Fruit fly (Drosophila melanogaster): ENCODE measurements around the gene CG13887.

The CG13887 gene

DNA sequence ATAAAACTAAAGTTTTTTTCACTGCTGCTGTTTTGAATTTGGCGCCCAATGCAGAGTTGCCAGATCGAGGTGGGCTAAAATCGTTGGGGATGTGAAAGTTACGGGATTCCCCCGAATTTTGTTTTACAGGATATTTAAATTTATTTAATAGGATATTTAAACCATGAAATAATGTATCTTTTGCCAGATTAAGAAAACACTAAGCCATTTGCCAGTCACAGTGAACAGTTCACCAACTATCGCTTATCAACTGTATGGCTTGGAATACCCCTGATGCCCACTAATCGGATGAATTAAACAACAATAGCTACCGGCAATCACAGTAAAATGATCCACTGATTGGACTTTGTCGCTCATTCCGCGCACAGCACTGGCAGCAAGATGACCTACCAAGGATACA lies 13.4 kb downstream of the CG13887 start, which contains the start of gene Dci (continued):
- TF ChIP-seq lab (GFP tag; optimal IDR thresholded peaks at IDR 0.05) (no peak), CG3838 (GFP tag; optimal IDR thresholded peaks at IDR 0.05) (peak; percentile 20), peb (GFP tag; IDR thresholded peaks at IDR 0.05) (0 out of 2 replicates have a peak, but pooled peaks have one; percentile 34), CG6175 (GFP tag; IDR thresholded peaks at IDR 0.05) (no peak), Bdp1 (GFP tag; optimal IDR thresholded peaks at IDR 0.05) (peak; percentile 55), Pdp1 (GFP tag; optimal IDR thresholded peaks at IDR 0.05) (peak in 1 of 2 experiments; percentile 69), ewg (GFP tag; optimal IDR thresholded peaks at IDR 0.05) (peak; percentile 46), dm (GFP tag; optimal IDR thresholded peaks at IDR 0.05) (peak; percentile 36), dpn (GFP tag; optimal IDR thresholded peaks at IDR 0.05) (peak; percentile 83 to 84), CG1529 (GFP tag; optimal IDR thresholded peaks at IDR 0.05) (peak; percentile 39), zf30C (GFP tag; optimal IDR thresholded peaks at IDR 0.05) (no peak), Hsf (GFP tag; optimal IDR thresholded peaks at IDR 0.05) (peak; percentile 84), CG4617 (GFP tag; optimal IDR thresholded peaks at IDR 0.05; ENCODE audit: borderline replicate concordance) (peak; percentile 77), Rfx (GFP tag; IDR thresholded peaks at IDR 0.05) (peak; percentile 87), CG6683 (GFP tag; optimal IDR thresholded peaks at IDR 0.05) (no peak), Hand (GFP tag; optimal IDR thresholded peaks at IDR 0.05) (no peak), CG12219 (GFP tag; optimal IDR thresholded peaks at IDR 0.05) (no peak), CrebB (tag; optimal IDR thresholded peaks at IDR 0.05) (no peak), Spps (tag; optimal IDR thresholded peaks at IDR 0.05) (no peak), sqz (GFP tag; optimal IDR thresholded peaks at IDR 0.05) (no peak), CG18262 (tag; optimal IDR thresholded peaks at IDR 0.05) (no peak), CG16863 (GFP tag; optimal IDR thresholded peaks at IDR 0.05) (peak; percentile 46), Fer1 (GFP tag; optimal IDR thresholded peaks at IDR 0.05) (no peak), CG4424 (GFP tag; optimal IDR thresholded peaks at IDR 0.05) (peak; percentile 3), HmgZ (tag; optimal IDR thresholded peaks at IDR 0.05) (peak; percentile 77), gsb-n (tag; optimal IDR thresholded peaks at IDR 0.05) (no peak), wor (GFP tag; IDR thresholded peaks at IDR 0.05) (peak; percentile 70), CG15479 (GFP tag; optimal IDR thresholded peaks at IDR 0.05) (no peak), CG6272 (GFP tag; IDR thresholded peaks at IDR 0.05) (peak; percentile 62), slou (GFP tag; optimal IDR thresholded peaks at IDR 0.05) (peak; percentile 57), unc-4 (GFP tag; IDR thresholded peaks at IDR 0.05; ENCODE audit: partially characterized antibody) (peak; percentile 82), ATbp (GFP tag; optimal IDR thresholded peaks at IDR 0.05) (peak; percentile 33), Poxn (GFP tag; IDR thresholded peaks at IDR 0.05) (peak; percentile 64; the same call in 1 of the 2 replicates), CG4820 (GFP tag; optimal IDR thresholded peaks at IDR 0.05) (peak; percentile 49), br (optimal IDR thresholded peaks at IDR 0.05) (no peak), Mad (GFP tag; optimal IDR thresholded peaks at IDR 0.05) (peak; percentile 29), lmd (GFP tag; IDR thresholded peaks at IDR 0.05) (peak; percentile 46; the same call in 1 of the 2 replicates), CG14710 (tag; optimal IDR thresholded peaks at IDR 0.05) (peak; percentile 53), ap (GFP tag; IDR thresholded peaks at IDR 0.05) (peak; percentile 58), CG32772 (GFP tag; IDR thresholded peaks at IDR 0.05) (peak; percentile 59), eve (GFP tag; optimal IDR thresholded peaks at IDR 0.05) (no peak), odd (GFP tag; optimal IDR thresholded peaks at IDR 0.05) (no peak), Six4 (GFP tag; optimal IDR thresholded peaks at IDR 0.05) (peak; percentile 12), cwo (GFP tag; optimal IDR thresholded peaks at IDR 0.05) (no peak), CG34422 (GFP tag; IDR thresholded peaks at IDR 0.05) (peak; percentile 91), CG17361 (GFP tag; IDR thresholded peaks at IDR 0.05) (no peak; the same call in 2 of the 3 replicates), CG2712 (tag; optimal IDR thresholded peaks at IDR 0.05) (peak; percentile 68), CG4282 (GFP tag; optimal IDR thresholded peaks at IDR 0.05) (no peak), tgo (GFP tag; IDR thresholded peaks at IDR 0.05) (peak; percentile 70), CG15601 (tag; optimal IDR thresholded peaks at IDR 0.05) (no peak), CG6689 (GFP tag; IDR thresholded peaks at IDR 0.05) (peak; percentile 59), Mrtf (GFP tag; IDR thresholded peaks at IDR 0.05) (0 out of 3 replicates have a peak, but pooled peaks have one; percentile 38)
